Worm (Caenorhabditis elegans): Measurements from ENCODE around the gene clec-71.
"Not testable (repeated sequence)": the region's sequence is repeated elsewhere in the genome, so short reads cannot be mapped to it uniquely, and the experiment has no call there.

Gene clec-71

DNA sequence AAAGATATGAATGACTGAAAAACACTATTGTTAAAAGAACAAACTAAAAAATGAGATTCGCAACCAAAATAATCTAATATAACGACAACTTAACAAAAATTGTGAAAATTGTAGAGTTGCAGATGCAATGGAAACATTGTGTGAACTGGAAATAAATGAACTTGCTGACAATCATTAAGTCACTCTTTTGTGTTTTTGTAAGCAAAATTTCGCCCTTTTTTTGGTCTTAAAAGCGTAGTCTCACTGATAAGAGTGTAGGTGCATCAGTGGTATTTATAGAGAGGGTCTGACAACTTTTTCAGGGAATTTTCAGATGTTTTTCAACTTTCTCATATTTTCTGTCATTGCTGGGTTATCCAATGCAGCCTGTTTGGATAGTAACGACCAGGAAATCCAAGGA, 11.1 kb upstream of the clec-71 start, which contains the start of gene clec-68:
clec-68 (plus strand) TSS at position 301 of the 400 bp plus-strand sequence.
- no peak for TF ChIP-seq R02D3.7 (tag; optimal IDR thresholded peaks at IDR 0.05)
- no peak for TF ChIP-seq nhr-67 (tag; optimal IDR thresholded peaks at IDR 0.05)
- no peak for TF ChIP-seq ztf-11 (tag; optimal IDR thresholded peaks at IDR 0.05)
- no peak for TF ChIP-seq pha-4 (tag; optimal IDR thresholded peaks at IDR 0.05)
- TF ChIP-seq nhr-23 (tag; optimal IDR thresholded peaks at IDR 0.05) = no peak
- no peak for TF ChIP-seq hmg-11 (tag; optimal IDR thresholded peaks at IDR 0.05)
- TF ChIP-seq ZK546.5 (tag; optimal IDR thresholded peaks at IDR 0.05) = no peak
- TF ChIP-seq lsy-12 (tag; optimal IDR thresholded peaks at IDR 0.05) = no peak
- TF ChIP-seq fos-1 (tag; optimal IDR thresholded peaks at IDR 0.05) = no peak
- no peak for TF ChIP-seq nhr-237 (tag; optimal IDR thresholded peaks at IDR 0.05)
- TF ChIP-seq nhr-12 (tag; optimal IDR thresholded peaks at IDR 0.05) = no peak
- no peak for TF ChIP-seq mdl-1 (tag; optimal IDR thresholded peaks at IDR 0.05)
- no peak for TF ChIP-seq lin-15B (tag; optimal IDR thresholded peaks at IDR 0.05)

DNA sequence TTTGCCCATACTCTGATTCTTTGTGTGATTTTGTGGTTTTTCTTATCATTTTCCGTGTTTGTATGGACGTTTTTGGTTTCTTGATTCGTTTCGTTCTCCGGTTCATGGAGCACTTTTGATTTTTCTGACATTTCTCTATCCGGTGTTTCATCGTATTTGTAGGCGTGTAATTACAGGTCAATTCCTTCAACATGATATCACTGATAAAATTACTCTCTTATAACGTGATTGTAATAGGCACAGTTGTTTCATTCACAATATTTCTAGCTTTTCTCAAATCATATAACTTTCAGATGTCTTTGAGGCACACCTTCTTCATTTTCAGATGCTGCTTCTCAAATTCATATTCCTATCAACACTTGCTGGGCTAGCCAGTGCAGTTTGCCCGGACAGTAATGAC, 4.8 kb upstream of the clec-71 start, which contains the start of gene clec-70:
clec-70 (plus strand) TSS at position 301 of the 400 bp plus-strand sequence.
- not testable (repeated sequence) for TF ChIP-seq ceh-28, pqm-1, tbx-2 (tag; optimal IDR thresholded peaks at IDR 0.05)

DNA sequence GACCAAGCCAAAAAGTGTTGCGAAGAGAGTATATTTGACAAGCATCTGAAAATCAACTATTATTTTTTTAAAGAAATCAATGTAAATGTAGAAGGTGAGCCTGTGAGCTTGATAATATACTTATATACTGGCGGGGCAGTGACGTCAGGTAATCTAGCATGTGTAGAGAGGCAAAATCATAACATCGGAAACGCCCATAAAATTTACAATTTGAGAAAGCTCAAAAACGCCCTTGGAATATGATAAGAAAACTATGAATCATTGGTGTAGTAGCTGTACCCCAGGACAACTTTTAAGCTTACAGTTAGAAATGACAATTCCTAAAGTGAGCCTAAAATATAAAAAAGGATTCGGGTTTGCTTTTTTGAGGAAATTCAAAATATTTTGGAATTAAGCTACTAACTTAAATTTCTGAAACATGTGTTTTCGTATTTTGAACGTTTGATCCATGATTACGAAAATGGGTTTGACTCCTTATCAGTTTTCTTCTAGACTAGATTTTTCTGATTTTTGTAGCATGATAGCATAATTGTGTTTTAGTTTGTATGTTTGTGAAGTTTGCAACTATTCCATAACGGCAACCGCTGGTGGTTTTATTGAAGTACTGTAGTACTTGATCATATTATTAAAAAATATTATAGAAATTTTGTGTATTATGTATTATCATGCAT, 4.5 kb downstream of the clec-71 start, which contains the start of gene clec-174:
clec-174 (minus strand) TSS at position 51 of the 671 bp plus-strand sequence.
- TF ChIP-seq daf-12 (tag; optimal IDR thresholded peaks at IDR 0.05) = no peak
- no peak for TF ChIP-seq nhr-12 (tag; optimal IDR thresholded peaks at IDR 0.05)
- TF ChIP-seq pqm-1 (tag; optimal IDR thresholded peaks at IDR 0.05) = peak; percentile 22
- peak; percentile 49 for TF ChIP-seq elt-2 (tag; optimal IDR thresholded peaks at IDR 0.05)

DNA sequence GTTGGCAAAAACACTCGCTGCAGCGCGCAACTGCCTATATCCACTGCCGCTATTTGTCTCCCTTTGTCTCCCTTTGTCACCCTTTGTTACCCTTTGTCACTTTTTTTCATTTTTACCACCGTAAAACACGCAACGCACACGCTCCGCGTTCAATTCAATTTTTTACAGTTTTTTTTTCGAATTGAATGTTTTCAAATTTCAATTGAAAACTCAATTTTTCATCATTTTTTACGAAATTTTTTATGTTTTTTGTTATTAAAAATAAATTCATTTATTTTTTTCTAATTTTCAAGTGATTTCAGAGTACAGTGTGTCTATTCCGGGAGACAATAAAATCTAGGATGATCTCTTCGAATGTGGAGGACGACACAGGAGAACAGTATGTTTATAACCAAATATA, 5.7 kb downstream of the clec-71 start, which contains the start of gene Y46C8AL.11:
Y46C8AL.11 (plus strand) TSS at position 301 of the 400 bp plus-strand sequence.
- TF ChIP-seq nhr-237 (tag; optimal IDR thresholded peaks at IDR 0.05) = no peak

DNA sequence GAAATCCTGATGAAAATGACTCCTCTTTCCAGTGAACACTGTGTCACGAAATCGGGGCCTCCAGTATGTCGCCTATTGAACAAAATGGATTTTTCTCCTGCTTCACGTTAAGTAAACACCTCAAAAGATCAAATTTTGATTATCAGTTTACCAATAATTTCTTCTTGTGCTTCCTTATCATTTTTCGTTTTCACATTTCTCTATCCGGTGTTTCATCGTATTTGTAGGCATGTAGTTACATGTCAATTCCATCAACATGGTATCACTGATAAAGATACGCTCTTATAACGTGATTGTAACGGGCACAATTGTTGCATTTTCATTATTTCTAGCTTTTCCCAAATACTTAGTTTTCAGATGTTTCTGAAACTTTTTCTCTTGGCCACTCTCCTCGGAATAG, 7.2 kb downstream of the clec-71 start, which contains the start of gene clec-72:
clec-72 (plus strand) TSS at position 358 of the 400 bp plus-strand sequence.
- TF ChIP-seq jun-1 (tag; optimal IDR thresholded peaks at IDR 0.05) = peak; percentile 84
- TF ChIP-seq tbx-2 (tag; optimal IDR thresholded peaks at IDR 0.05) = no peak
- TF ChIP-seq nhr-23 (tag; optimal IDR thresholded peaks at IDR 0.05) = no peak
- peak; percentile 98 for TF ChIP-seq elt-2 (tag; optimal IDR thresholded peaks at IDR 0.05)
- no peak for TF ChIP-seq ztf-11 (tag; optimal IDR thresholded peaks at IDR 0.05)
- TF ChIP-seq eor-1 (tag; optimal IDR thresholded peaks at IDR 0.05) = no peak
- no peak for TF ChIP-seq unc-39 (tag; optimal IDR thresholded peaks at IDR 0.05)
- TF ChIP-seq pqm-1 (tag; optimal IDR thresholded peaks at IDR 0.05) = peak; percentile 92
- TF ChIP-seq skn-1 (tag; optimal IDR thresholded peaks at IDR 0.05) = peak; percentile 41
- TF ChIP-seq nhr-43 (tag; optimal IDR thresholded peaks at IDR 0.05; ENCODE audit: poor library complexity, severe bottlenecking) = no peak

DNA sequence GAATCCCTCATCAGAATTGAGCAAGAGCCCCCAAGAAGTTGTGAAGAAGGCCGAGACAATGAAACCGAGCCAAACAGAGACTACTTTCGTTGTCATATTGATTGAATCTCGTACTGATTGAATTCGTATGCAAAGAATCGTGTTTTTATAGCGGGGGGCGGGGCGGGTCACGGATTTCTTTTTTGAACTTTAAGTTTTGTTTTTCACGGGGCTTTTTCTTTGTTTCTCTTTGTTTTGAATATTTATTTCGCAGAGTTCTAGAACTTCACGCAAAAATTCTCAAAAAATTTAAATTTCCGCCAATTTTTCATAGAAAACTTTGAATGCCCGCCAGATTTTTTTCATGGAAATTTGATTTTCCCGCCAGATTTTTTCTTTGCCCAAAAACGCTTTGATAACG, 18.8 kb downstream of the clec-71 start, which contains the start of gene clec-73:
clec-73 (minus strand) TSS at position 101 of the 400 bp plus-strand sequence.
- TF ChIP-seq egl-27 (tag; optimal IDR thresholded peaks at IDR 0.05) = no peak
- no peak for TF ChIP-seq pha-4 (tag; optimal IDR thresholded peaks at IDR 0.05)
- TF ChIP-seq fkh-10 (GFP tag; optimal IDR thresholded peaks at IDR 0.05) = no peak
- no peak for TF ChIP-seq lsy-12 (tag; optimal IDR thresholded peaks at IDR 0.05)
- no peak for TF ChIP-seq nfya-1 (tag; optimal IDR thresholded peaks at IDR 0.05; ENCODE audit: insufficient read depth)
- no peak for TF ChIP-seq lin-15B (tag; optimal IDR thresholded peaks at IDR 0.05)
- TF ChIP-seq nhr-12 (tag; optimal IDR thresholded peaks at IDR 0.05) = no peak
- no peak for TF ChIP-seq unc-39 (tag; optimal IDR thresholded peaks at IDR 0.05)
- no peak for TF ChIP-seq skn-1 (tag; optimal IDR thresholded peaks at IDR 0.05)
- TF ChIP-seq jun-1 (tag; optimal IDR thresholded peaks at IDR 0.05) = no peak
- no peak for TF ChIP-seq mml-1 (tag; optimal IDR thresholded peaks at IDR 0.05)
- TF ChIP-seq ama-1 (optimal IDR thresholded peaks at IDR 0.05) = no peak
- no peak for TF ChIP-seq nhr-77 (tag; optimal IDR thresholded peaks at IDR 0.05)
- no peak for TF ChIP-seq elt-2 (tag; optimal IDR thresholded peaks at IDR 0.05)
- TF ChIP-seq aly-2 (tag; optimal IDR thresholded peaks at IDR 0.05) = no peak
- no peak for TF ChIP-seq ztf-4 (tag; optimal IDR thresholded peaks at IDR 0.05)
- no peak for TF ChIP-seq mdl-1 (tag; optimal IDR thresholded peaks at IDR 0.05)
- no peak for TF ChIP-seq fkh-2 (tag; optimal IDR thresholded peaks at IDR 0.05)
